Worm (Caenorhabditis elegans) whole organism, L4 larva: Measurements from ENCODE around the gene K12H6.10.

ENCODE experiments used
- ceh-82 ChIP-seq: sonication (generic microtip); optimal IDR thresholded peaks from 2 replicates; lab custom pipeline; 2017; ENCODE audit warnings: missing biosample characterization, missing genetic modification characterization
- fkh-10 ChIP-seq: fragments of 150-350 bp; optimal IDR thresholded peaks from 2 replicates; lab custom pipeline; 2014; ENCODE audit warnings: missing biosample characterization, missing genetic modification reagents, missing genetic modification characterization
- lin-38 ChIP-seq: fragments of 200-800 bp; sonication (Bioruptor generic); IDR thresholded peaks from 2 replicates; pipeline ENCODE4 v1.3.6; 2022; ENCODE audit warnings: missing genetic modification reagents, missing genetic modification characterization, missing compliant biosample characterization
- nhr-11 ChIP-seq: fragments of 150-350 bp; optimal IDR thresholded peaks from 2 replicates; lab custom pipeline; 2014; ENCODE audit warnings: missing biosample characterization, missing genetic modification characterization
- nhr-41 ChIP-seq: fragments of 200-800 bp; sonication (Bioruptor generic); IDR thresholded peaks from 2 replicates; pipeline ENCODE4 v1.3.6; 2022; ENCODE audit warnings: missing genetic modification reagents, missing genetic modification characterization, missing compliant biosample characterization
- nhr-6 ChIP-seq: fragments of 150-350 bp; optimal IDR thresholded peaks from 2 replicates; lab custom pipeline; 2014; ENCODE audit warnings: missing biosample characterization, missing genetic modification characterization
- unc-62 ChIP-seq, 3 experiments: fragments of 150-350 bp in 1 of 3; sonication (generic microtip); optimal IDR thresholded peaks in 2 of 3; peaks in 1 of 3; 1 replicate in 1 of 3; 2 replicates in 2 of 3; lab custom pipeline; 2014 to 2017; ENCODE audit warnings: missing biosample characterization in 3 of 3, missing genetic modification characterization in 3 of 3, missing genetic modification reagents in 3 of 3, missing genotype in 1 of 3

ce11 chrII:2781355-2781754 lies 41.3 kb upstream of the K12H6.10 start, which contains the start of gene F08D12.2:
- no peak for TF ChIP-seq ceh-82
- no peak for TF ChIP-seq lin-38 (GFP tag; lab: Robert Waterston, UW)
- TF ChIP-seq fkh-10 (GFP tag; lab: Kevin White, UChicago): no peak
- no peak for TF ChIP-seq unc-62 (GFP tag; optimal IDR thresholded peaks at IDR 0.05 in 1 of 2; lab: Kevin White, UChicago)
- TF ChIP-seq unc-62 (tag; optimal IDR thresholded peaks at IDR 0.05; lab: Kevin White, UChicago): no peak
- TF ChIP-seq nhr-11 (tag; lab: Kevin White, UChicago): no peak
- no peak for TF ChIP-seq nhr-41 (GFP tag; lab: Robert Waterston, UW)
- no peak for TF ChIP-seq nhr-6 (tag; lab: Kevin White, UChicago)
